Worm (Caenorhabditis elegans): ENCODE data around the gene F10E7.9.

The F10E7.9 gene

DNA sequence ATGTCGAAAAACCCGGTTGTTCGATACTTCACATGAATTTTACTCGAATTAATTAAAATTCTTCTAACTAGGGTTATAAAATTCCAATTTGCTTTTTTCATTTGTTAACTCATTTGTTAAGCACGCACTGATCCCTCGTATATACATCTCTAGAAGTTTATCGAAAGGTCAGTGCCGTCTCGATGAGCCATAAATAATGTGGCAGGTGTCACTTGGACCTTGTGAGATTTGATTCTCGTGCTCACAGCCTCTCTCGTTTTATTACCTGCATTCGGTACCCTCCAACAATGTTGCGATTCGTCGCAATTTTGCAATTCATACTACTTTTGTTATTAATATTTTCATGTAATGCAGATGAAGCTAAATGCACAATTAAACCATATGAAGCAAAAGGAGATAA lies 6.5 kb upstream of the F10E7.9 start, which contains the start of gene spon-1:
Gene spon-1, plus strand, starts transcription at position 208 of the 400 bp plus-strand sequence.
- no peak for TF ChIP-seq unc-62 (GFP tag; optimal IDR thresholded peaks at IDR 0.05)

DNA sequence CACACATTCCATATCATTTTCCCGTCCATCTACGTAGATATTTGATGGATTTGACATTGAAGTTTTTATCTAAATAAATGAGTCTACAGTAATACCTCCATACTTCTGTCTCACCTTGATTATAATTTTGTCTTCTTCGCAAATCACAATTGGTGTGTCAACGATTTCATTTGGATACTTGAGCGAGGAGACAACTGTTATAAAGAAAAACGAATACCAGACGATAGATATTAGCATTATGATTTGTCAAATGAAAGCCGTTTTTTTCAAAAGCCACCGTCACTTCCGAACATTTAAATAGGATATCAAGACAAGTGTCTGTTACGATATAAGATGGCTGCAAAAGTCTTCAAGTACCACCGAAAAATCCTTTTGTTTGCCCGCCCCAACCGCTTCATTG lies 5.8 kb upstream of the F10E7.9 start, which contains the start of gene cutl-5:
Gene cutl-5, minus strand, starts transcription at position 269 of the 400 bp plus-strand sequence.
- no peak for TF ChIP-seq unc-62 (GFP tag; optimal IDR thresholded peaks at IDR 0.05)

DNA sequence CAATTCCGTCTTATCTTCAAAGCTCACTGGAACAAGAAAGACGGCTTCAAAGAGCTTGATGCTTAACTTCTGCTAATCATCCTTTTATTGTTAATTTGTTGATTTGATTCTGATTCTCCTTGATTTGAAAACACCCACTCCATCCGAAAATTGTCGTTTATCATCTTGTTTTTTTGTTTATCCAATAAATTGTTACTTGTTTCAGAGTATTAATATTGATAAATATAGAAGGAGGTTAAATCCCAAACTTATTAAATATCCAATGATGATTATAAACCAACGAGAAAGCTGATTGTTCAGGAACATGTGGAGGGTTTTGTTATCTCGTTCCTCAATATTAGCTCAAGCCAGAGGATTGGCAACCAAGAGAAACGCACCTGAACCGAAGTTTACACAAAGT lies 2.9 kb upstream of the F10E7.9 start, which contains the start of gene F10E7.6:
Gene F10E7.6, plus strand, starts transcription at position 301 of the 400 bp plus-strand sequence.
- TF ChIP-seq unc-62 (GFP tag; optimal IDR thresholded peaks at IDR 0.05), result no peak

DNA sequence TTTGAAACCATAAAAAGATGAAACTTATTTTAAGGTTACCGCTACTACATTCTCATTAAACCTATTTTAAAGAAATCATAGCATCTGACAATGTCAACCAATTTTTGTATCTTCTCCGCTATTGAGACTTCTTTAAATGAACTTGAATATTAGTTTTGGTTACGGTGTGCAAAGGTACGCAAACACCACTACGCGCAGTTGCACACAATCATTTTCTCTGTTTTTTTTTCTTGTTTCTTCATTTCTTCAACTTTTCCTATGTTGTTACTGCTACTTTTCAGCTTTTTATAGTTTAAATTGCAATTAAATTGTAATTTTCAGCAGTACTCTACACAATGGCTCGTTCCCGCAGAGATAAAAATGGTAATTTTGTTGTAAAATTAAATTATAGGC lies 1.8 kb upstream of the F10E7.9 start, which contains the start of gene F10E7.5:
Gene F10E7.5, plus strand, starts transcription at position 322 of the 393 bp plus-strand sequence.
- no peak for TF ChIP-seq unc-62 (GFP tag; optimal IDR thresholded peaks at IDR 0.05)

DNA sequence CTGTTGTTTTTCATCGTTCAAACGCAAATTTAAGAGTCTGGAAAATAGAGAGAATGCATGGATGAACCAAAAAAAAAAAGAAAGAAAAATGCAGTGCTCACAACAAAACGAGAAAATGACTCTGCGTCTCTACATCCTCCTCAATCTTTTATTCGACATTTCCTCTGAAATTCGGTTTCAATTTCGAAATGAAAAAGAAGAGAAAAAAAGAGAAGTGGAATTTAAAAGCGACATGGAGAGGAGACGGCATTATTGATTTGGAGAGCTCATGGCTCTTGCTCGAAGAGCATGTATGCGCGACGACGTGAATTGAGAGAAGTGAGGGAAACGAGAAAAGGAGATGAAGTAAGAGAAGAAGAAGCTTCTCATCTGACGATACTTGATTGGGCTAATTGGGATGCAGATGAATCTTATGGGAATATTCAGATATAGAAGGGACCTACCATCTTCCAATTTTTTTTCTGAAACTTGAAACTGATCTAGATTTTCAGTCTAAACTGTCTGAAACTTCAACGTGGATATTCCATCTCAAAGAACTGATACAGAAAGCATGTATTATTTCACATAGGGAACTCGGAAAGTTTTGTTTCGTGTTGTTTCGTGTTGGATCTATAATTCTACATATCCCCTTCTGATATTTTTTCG lies 1.3 kb upstream of the F10E7.9 start:
- TF ChIP-seq unc-62 (GFP tag; optimal IDR thresholded peaks at IDR 0.05), result no peak

DNA sequence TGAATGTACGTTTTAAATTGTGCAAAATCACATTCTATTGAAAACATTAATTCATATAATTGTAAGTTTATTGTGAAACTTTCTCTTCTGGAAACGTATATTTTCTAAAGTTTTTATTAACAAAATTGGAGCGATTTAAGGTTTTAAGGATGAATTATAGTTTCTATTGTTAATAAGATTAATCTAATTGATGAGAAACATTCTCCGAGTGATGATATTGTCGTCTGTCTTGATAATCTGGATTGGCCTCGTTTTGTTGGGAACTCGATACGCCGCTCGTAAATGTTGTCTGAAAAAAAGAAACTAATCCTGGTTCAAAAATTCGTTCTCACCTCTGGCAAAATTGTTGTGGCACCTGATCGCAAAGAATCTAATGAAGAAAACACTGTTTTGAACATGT lies 3.5 kb downstream of the F10E7.9 start:
- TF ChIP-seq unc-62 (GFP tag; optimal IDR thresholded peaks at IDR 0.05), result no peak

DNA sequence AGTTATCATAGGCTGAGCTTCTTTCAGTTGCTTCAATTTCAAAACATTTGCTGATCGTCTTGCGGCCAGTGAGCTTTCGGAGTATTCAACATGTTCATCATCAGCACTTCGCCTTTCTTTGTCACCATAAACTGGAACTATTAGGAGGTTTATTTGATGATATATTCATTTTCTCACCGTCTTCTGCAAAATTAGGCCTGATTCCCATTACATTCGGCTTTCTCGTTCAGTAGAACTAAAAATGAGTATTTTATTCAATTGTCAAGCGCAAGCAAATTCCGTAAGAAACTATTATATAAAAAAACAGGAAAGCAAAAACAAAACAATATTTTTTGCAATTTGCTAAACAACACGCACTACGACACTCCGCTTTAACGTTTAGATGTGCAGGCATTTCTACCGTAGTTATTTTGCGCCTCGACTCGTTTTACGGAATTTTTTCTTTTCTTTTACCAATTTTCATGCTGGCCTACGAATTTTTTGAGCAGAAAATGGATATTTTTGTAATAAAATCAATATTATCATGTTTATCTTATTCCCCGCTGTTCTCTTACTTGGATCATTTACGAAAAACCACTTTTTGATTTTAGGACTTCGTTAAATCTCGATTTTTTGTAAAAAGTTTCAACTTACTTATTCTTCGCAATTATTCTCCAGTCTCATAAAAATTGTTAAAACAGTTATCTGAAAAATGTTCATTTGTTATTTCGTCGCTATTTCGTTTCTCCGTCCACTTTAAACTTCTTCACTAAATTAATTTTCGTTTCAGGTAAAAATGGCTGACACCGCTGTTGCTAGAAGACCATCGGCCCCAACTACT lies 4.9 kb downstream of the F10E7.9 start, which contains the start of the genes farl-11 and rpl-33:
Gene farl-11, minus strand, starts transcription at position 242 of the 820 bp plus-strand sequence.
Gene rpl-33, plus strand, starts transcription at position 770 of the 820 bp plus-strand sequence.
- no peak for TF ChIP-seq unc-62 (GFP tag; optimal IDR thresholded peaks at IDR 0.05)

DNA sequence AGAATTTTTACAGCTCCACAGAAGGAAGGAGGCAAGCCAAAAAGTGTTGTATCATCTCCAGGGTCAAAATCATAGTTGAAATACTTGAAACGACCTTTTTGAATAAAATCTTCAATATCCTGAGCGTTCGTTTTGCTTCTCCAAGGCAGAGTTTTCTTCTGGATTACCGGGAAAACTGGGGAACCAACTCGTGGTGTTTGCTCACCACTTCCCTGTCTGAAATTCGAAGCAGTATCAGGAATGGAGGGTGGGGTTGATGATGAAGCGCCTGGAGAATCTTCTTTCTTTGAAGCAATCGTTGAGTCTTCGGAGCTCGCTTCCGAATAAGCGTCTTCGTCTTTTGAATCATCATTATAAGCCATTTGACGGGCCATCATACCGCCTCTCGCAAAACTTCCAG lies 6.7 kb downstream of the F10E7.9 start:
- no peak for TF ChIP-seq unc-62 (GFP tag; optimal IDR thresholded peaks at IDR 0.05)

DNA sequence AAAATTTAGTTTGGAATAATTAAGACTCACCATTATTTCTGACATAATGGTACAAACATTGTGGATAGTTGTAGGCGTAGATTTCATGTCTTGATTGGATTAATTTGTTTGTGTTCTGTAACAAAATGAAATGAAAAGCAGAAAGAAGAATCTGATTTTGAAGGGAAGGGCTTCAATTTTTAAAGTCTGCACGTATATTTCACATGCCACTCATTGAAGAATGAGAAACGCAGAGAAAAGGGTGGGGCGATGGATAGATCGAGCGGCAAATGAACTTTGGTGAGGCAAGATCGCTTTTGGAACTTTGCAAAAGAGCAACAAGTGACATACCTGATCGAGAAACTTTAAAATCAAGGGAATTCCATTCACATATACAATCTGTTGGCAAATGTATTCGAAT lies 7.6 kb downstream of the F10E7.9 start:
- no peak for TF ChIP-seq unc-62 (GFP tag; optimal IDR thresholded peaks at IDR 0.05)

DNA sequence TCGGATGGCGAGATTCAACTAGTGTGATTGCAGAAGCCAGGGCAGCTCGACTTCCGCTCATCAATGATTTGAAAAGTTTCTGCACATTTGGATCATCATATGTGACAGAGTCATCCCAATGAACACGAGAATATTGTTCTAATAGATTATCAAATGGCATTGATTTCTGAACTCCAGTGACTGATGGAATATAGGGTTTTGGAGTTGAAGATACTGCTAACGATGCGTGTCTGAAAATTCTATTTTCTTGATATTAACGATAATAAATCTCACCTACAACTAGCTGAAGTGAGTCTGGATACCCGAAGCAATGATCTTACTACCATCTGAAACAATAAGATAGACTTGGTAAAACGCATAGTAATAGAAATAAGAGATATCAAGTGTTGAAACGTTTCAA lies 9.0 kb downstream of the F10E7.9 start, which contains the start of gene mmaa-1:
Gene mmaa-1, minus strand, starts transcription at position 328 of the 400 bp plus-strand sequence.
- TF ChIP-seq unc-62 (GFP tag; optimal IDR thresholded peaks at IDR 0.05), result no peak

DNA sequence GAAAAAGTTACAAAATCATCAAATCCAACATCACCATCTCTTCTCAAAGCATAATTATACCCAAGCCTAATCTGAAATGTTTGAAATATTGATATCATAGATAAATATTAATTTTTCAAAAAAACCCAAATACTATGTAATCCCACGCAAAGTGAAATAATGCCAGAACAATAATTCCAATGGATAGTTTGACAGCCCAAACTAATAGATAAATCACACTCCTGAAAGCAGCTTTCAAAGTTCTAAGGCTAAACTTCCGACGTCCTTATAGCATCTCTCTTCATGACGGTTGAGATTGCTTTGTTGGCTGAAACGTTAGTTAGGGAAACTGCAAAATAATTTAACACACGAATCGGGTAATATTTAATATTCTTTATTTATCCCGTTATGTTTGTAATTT lies 10.6 kb downstream of the F10E7.9 start:
- no peak for TF ChIP-seq unc-62 (GFP tag; optimal IDR thresholded peaks at IDR 0.05)

DNA sequence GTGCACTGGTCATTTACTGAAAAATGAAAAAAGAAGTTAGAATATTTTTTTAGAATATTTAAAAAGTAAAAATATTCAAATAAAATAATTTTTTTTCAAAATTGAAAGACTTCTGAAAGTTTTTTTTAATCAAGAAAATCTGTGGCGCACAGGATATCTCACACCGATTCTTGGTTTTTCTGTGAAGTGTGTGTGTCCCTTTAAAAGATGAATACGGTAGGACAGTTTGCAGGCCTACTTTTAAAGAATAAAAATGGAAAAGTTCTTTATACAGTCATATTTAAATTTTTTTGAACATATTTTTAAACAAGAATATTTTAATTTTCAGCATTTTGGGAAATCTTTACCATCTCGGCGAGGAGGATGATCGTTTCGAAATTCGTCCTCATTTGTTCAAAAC lies 11.3 kb downstream of the F10E7.9 start, which contains the start of gene mct-5:
Gene mct-5, minus strand, starts transcription at position 16 of the 400 bp plus-strand sequence.
- no peak for TF ChIP-seq unc-62 (GFP tag; optimal IDR thresholded peaks at IDR 0.05)

DNA sequence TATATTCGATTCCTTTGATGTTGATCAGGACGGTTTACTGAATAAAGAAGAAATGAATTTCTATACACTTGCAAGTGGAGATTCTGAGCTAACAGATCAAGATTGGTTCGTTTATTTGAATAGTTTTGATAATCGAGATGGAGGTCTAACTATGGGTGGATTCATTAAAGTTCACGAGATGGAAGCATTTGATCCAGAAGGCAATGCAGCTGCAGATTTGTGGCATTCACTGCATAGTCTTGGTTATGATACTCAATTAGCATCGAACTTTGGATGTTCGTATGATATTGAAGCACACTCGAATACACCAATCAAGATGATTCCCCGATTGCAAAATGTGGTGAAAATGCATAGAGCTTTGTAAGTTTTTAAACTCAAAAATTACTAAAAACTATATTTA lies 13.9 kb downstream of the F10E7.9 start:
- TF ChIP-seq unc-62 (GFP tag; optimal IDR thresholded peaks at IDR 0.05), result no peak

DNA sequence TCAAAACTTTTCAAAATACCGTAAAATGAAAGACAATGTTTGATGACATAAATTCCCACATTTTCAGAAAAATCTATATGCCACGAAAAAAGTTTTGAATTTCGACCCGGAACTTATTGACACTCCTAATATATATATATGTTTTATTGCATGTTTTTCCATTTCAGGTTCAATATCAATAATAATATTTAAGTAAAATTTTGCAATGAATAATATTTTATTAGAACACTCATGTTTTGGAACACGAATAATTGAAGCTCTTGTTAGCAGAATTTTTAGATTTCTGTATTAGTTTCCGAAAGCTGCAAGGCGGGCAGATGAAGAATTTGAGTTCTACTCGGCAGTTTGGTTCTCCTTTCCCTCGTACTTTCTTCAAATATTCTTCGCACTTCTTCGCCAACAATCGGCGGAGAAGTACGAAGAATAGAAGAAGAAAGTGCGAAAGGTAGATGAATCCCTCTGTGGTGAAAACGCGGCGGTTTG lies 16.5 kb downstream of the F10E7.9 start, which contains the start of gene T02G5.3:
Gene T02G5.3, plus strand, starts transcription at position 51 of the 483 bp plus-strand sequence.
- no peak for TF ChIP-seq unc-62 (GFP tag; optimal IDR thresholded peaks at IDR 0.05)

DNA sequence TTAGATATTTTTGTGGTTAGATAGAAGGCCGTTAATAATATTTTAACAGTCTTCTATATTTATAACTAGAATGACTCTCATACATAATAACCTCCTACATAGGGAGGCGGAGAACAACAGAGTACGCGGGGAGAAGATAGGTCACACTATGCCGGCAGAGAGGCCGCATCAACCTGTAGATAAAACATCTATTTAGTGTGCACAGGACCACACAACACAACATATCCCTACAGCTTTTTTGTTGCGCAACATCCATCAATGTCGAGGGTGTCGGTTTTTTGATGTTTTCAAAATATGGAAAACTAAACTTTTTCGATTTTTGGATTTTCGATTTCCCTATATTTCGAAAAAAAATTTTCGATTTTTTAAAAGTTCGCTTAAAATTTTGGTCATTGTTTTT lies 19.0 kb downstream of the F10E7.9 start:
- TF ChIP-seq unc-62 (GFP tag; optimal IDR thresholded peaks at IDR 0.05), result no peak

DNA sequence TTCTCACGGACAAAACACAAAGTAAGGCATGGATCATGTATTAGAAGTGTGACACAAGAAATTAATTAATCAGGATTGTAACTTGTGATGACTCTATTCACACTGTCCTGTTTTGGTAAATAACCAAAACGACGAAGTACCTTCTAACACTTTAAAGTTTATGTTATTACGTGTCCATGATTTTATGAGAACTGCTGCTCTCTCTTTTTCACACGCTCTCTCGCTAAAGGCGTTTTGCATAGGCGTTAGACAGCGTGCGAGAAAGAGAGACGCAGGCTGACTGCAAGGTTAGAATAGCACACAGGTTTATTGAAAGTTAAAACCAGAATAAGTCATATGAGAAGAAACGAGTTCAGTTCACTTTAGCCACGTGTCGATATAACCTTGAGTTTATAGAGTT lies 19.8 kb downstream of the F10E7.9 start:
- no peak for TF ChIP-seq unc-62 (GFP tag; optimal IDR thresholded peaks at IDR 0.05)
